Worm (Caenorhabditis elegans) whole organism, L2 larva: ENCODE results near the gene hpo-40.

ENCODE experiments used
- R02D3.7 ChIP-seq: fragments of 150-350 bp; optimal IDR thresholded peaks from 2 replicates; lab custom pipeline; 2014; ENCODE audit warnings: missing biosample characterization, missing genetic modification characterization
- mdl-1 ChIP-seq, 2 experiments: fragments of 150-350 bp in 1 of 2; sonication (generic microtip) in 1 of 2; optimal IDR thresholded peaks; 2 replicates each; lab custom pipeline; 2017; ENCODE audit warnings: missing biosample characterization in 2 of 2, missing genetic modification characterization in 2 of 2

ce11 chrV:10237171-10237570 lies 24.4 kb downstream of the hpo-40 start:
- TF ChIP-seq mdl-1 (tag; optimal IDR thresholded peaks at IDR 0.05; lab: Kevin White, UChicago) (no peak), R02D3.7 (no peak)
